Fruit fly (Drosophila melanogaster): Measurements from ENCODE around the gene Sfp93F.

DNA sequence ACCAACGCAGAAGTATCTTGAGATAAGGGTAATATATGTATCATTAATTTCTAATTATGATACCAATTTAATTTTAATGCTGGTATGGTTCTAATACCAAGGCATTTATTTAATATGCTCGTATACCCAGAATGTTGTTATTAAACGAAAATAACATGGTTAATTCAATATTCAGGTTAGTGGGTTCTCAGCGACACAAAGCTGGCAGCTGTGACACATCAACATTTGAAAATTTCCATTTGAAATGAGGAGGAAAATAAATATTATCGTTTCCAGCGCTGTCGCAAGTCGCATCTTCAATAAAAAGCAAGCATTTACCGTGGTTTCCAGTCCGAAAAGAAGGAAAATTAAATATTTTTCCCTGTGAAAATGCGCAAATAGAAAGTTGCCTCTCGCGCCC, 5.1 kb downstream of the Sfp93F start:
- TF ChIP-seq CG11762 (GFP tag; optimal IDR thresholded peaks at IDR 0.05; ENCODE audit: insufficient read depth) (no peak), esn (GFP tag; optimal IDR thresholded peaks at IDR 0.05) (no peak), CG1621 (tag; optimal IDR thresholded peaks at IDR 0.05) (no peak), Hr38 (GFP tag; optimal IDR thresholded peaks at IDR 0.05) (no peak), Sox102F (GFP tag; optimal IDR thresholded peaks at IDR 0.05) (no peak), Ets96B (tag; optimal IDR thresholded peaks at IDR 0.05) (no peak), ss (GFP tag; optimal IDR thresholded peaks at IDR 0.05) (no peak), eg (GFP tag; IDR thresholded peaks at IDR 0.05) (no peak)
